Worm (Caenorhabditis elegans) whole organism, early embryonic: ENCODE results near the gene sod-4.

Source experiments
- B0310.2 ChIP-seq: sonication (generic microtip); optimal IDR thresholded peaks from 2 replicates; lab custom pipeline; 2016; ENCODE audit warnings: mild to moderate bottlenecking, missing genetic modification characterization, missing compliant biosample characterization
- F13C5.2 ChIP-seq: sonication (generic microtip); optimal IDR thresholded peaks from 2 replicates; lab custom pipeline; 2017; ENCODE audit warnings: mild to moderate bottlenecking, missing genetic modification characterization, inconsistent platforms, missing compliant biosample characterization
- aly-1 ChIP-seq: sonication (generic microtip); optimal IDR thresholded peaks from 2 replicates; lab custom pipeline; 2016; ENCODE audit warnings: missing genetic modification characterization, missing compliant biosample characterization
- ama-1 ChIP-seq: fragments of 150-350 bp; optimal IDR thresholded peaks from 2 replicates; lab custom pipeline; 2014
- ceh-13 ChIP-seq: fragments of 200-800 bp; sonication (Bioruptor generic); optimal IDR thresholded peaks from 2 replicates; lab custom pipeline; 2018; ENCODE audit warnings: mild to moderate bottlenecking, missing genetic modification characterization, missing compliant biosample characterization
- ceh-36 ChIP-seq: sonication (generic microtip); optimal IDR thresholded peaks from 2 replicates; lab custom pipeline; 2016; ENCODE audit warnings: missing genetic modification characterization, inconsistent platforms, missing compliant biosample characterization
- ets-7 ChIP-seq: sonication (generic microtip); optimal IDR thresholded peaks from 2 replicates; lab custom pipeline; 2016; ENCODE audit warnings: missing genotype, missing genetic modification characterization, missing compliant biosample characterization
- flt-1 ChIP-seq: fragments of 200-800 bp; sonication (Bioruptor generic); IDR thresholded peaks from 2 replicates; pipeline ENCODE4 v1.3.6; 2022; ENCODE audit warnings: missing genetic modification characterization, missing compliant biosample characterization
- hmbx-1 ChIP-seq: sonication (generic microtip); optimal IDR thresholded peaks from 2 replicates; lab custom pipeline; 2016; ENCODE audit warnings: mild to moderate bottlenecking, missing genetic modification characterization, missing compliant biosample characterization
- hmg-4 ChIP-seq: fragments of 200-800 bp; sonication (Bioruptor generic); optimal IDR thresholded peaks from 2 replicates; lab custom pipeline; 2018; ENCODE audit warnings: mild to moderate bottlenecking, missing genetic modification characterization, missing compliant biosample characterization
- hnd-1 ChIP-seq: sonication (generic microtip); optimal IDR thresholded peaks from 2 replicates; lab custom pipeline; 2016; ENCODE audit warnings: missing genetic modification characterization, missing compliant biosample characterization
- pes-1 ChIP-seq: fragments of 200-800 bp; sonication (Bioruptor generic); IDR thresholded peaks from 2 replicates; pipeline ENCODE4 v1.3.6; 2022; ENCODE audit warnings: missing genetic modification reagents, missing genetic modification characterization, missing compliant biosample characterization
- scrt-1 ChIP-seq: fragments of 200-800 bp; sonication (Bioruptor generic); IDR thresholded peaks from 2 replicates; pipeline ENCODE4 v1.3.6; 2022; ENCODE audit warnings: missing genetic modification characterization, missing compliant biosample characterization
- sea-1 ChIP-seq: fragments of 200-800 bp; sonication (Bioruptor generic); conservative IDR thresholded peaks from 2 replicates; pipeline ENCODE4 v1.3.6; 2022; ENCODE audit warnings: missing genetic modification characterization, missing compliant biosample characterization
- tbx-11 ChIP-seq: fragments of 200-800 bp; sonication (Bioruptor generic); IDR thresholded peaks from 2 replicates; pipeline ENCODE4 v1.3.6; 2022; ENCODE audit warnings: missing genetic modification characterization, missing compliant biosample characterization
- tbx-37 ChIP-seq: fragments of 200-800 bp; sonication (Bioruptor generic); conservative IDR thresholded peaks from 2 replicates; pipeline ENCODE4 v1.3.6; 2022; ENCODE audit warnings: missing genetic modification reagents, missing genetic modification characterization, missing compliant biosample characterization
- tra-4 ChIP-seq: sonication (generic microtip); optimal IDR thresholded peaks from 2 replicates; lab custom pipeline; 2017; ENCODE audit warnings: missing genetic modification characterization, missing compliant biosample characterization

Gene sod-4

DNA sequence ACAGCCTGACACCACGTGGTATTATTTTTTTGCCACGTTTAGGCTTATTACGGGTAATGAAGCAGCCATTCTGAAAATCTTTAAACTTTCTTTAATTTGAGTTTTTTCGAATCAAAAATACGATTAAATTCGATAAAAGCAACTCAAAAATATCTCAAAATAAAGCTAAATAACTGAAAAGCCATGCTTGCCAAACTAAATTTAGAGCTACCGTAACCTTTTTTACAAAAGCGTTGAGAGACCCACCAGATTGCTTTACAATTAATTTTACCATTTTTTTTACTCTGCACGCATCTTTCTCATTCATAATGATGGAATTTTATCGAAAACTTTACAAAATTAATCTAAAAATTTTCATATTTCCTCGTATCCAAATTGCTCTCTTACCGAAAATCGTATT, 12.1 kb downstream of the sod-4 start:
- TF ChIP-seq ceh-36 (tag; lab: Kevin White, UChicago) (no peak), hmbx-1 (no peak), ama-1 (lab: Kevin White, UChicago) (no peak), tra-4 (no peak), sea-1 (no peak), ets-7 (tag; lab: Kevin White, UChicago) (no peak), hmg-4 (GFP tag; lab: Kevin White, UChicago) (no peak), pes-1 (no peak), tbx-11 (GFP tag; lab: Robert Waterston, UW) (no peak), scrt-1 (no peak), B0310.2 (tag; lab: Kevin White, UChicago) (no peak), flt-1 (no peak)

DNA sequence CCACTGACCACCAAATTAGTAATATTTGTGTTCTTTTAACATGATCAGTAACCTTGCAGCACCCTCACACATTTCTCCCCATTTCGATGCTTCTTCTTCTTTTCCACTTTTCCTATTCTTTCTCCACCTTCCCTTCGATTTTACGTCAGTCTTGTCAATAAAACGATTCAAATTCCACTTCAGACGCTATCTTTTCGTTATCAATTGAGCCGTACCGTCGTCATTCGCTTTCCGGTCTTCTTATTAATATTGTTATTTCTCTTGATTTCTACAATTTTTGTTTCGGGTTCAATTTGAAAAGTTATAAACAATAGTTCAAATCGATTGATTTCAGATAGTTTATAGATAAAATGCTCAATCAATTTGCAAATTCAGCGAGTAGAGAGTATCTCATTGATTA, 12.7 kb downstream of the sod-4 start:
- TF ChIP-seq tra-4 (no peak), sea-1 (no peak), B0310.2 (tag; lab: Kevin White, UChicago) (no peak), aly-1 (tag; lab: Kevin White, UChicago) (no peak), scrt-1 (no peak), ceh-13 (GFP tag; lab: Kevin White, UChicago) (no peak), hmbx-1 (no peak), tbx-37 (GFP tag; lab: Robert Waterston, UW) (no peak), F13C5.2 (tag; lab: Kevin White, UChicago) (no peak), ets-7 (tag; lab: Kevin White, UChicago) (no peak)

DNA sequence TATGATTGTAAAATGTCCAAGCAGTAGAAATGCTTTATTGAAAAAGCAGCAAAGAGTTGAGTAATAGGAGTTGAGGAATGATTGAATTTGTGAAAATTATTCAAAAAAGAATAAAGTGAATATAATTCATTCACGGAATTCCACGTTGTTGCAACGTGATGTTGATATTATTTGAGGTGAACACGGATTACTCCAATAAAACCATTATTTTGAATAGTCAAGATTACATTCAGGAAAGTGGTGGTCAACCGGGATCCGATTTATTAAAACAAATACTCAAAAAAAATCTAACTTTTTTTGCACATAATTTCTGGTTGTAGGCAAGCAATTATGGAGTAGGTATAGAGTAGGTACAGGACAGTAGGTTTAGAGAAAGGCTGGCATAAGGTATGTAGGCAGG, 14.8 kb downstream of the sod-4 start, which contains the start of gene bre-3:
bre-3 (minus strand) TSS at position 101 of the 400 bp plus-strand sequence.
- no peak for TF ChIP-seq scrt-1
- no peak for TF ChIP-seq flt-1
- no peak for TF ChIP-seq tbx-11 (GFP tag; lab: Robert Waterston, UW)
- no peak for TF ChIP-seq ceh-36 (tag; lab: Kevin White, UChicago)
- TF ChIP-seq sea-1, result no peak
- no peak for TF ChIP-seq F13C5.2 (tag; lab: Kevin White, UChicago)
- no peak for TF ChIP-seq tbx-37 (GFP tag; lab: Robert Waterston, UW)

DNA sequence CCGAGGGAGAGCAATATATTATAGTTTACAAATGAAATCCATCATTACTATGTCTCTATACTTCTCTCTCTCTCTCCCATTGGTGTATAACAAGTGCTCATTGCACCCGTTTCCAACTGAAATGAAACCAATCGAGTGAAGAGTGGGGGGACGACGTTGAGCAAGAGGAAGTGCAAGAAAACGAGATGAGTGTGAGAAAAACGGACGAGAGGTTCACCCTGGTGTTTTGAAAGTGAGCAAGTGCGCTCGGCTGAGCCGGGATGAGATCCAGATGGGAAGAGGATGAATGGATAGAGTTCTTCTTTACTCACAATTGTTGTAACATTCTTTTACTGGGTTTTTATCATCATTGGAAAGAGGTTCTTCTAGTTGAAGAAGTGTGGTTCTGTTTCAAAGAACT, 16.5 kb downstream of the sod-4 start:
- TF ChIP-seq flt-1 (no peak), tbx-11 (GFP tag; lab: Robert Waterston, UW) (no peak), ama-1 (lab: Kevin White, UChicago) (no peak), F13C5.2 (tag; lab: Kevin White, UChicago) (no peak), aly-1 (tag; lab: Kevin White, UChicago) (no peak), sea-1 (no peak), ets-7 (tag; lab: Kevin White, UChicago) (no peak), hmbx-1 (no peak), tbx-37 (GFP tag; lab: Robert Waterston, UW) (no peak), ceh-13 (GFP tag; lab: Kevin White, UChicago) (no peak), scrt-1 (no peak), hmg-4 (GFP tag; lab: Kevin White, UChicago) (no peak), ceh-36 (tag; lab: Kevin White, UChicago) (no peak), pes-1 (no peak)

DNA sequence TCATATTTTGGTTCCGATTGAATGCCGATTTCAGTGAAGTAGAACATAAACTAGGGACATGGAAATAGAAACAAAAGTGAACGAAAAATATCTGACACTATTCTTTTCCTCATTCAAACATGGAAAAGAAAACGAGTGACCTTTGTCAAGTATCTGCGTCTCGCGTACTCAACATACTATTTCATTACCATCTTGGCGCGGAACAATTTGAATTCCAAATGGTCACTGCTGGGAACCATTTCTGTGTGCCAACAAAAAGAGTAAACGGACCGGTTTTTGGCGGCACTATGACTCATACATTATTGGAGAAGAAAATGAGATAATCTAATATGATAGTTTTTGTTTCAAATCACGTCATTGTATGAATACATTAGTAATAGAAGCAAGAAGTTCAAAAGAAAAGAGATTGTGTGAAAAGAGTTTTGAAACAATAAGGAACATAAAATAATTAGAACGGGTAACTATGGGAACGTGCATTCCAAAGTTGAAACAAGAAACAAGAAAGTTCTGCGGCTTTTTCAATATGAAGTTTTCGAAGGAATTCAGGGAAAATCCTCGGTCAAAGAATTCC, 17.7 kb downstream of the sod-4 start:
- TF ChIP-seq hmbx-1 (no peak), F13C5.2 (tag; lab: Kevin White, UChicago) (no peak)

DNA sequence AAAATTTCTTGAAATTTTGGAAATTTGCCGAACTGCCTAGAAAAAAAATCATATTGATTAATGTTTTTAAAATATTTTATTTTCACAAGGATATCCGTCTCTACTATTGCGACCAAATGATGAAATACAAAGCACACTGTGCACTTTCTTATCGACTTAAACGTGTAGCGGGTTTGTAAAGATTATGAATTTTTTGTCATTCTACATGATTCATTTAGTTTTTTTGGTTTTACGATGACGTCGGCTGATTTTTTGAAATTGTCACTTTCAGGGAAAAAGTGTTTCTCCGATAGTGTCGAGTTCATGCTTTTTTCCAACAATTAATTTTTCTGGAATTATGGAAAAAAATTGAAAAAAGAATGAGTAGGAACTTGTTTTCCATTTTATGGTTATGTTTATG, 23.6 kb downstream of the sod-4 start:
- no peak for TF ChIP-seq ceh-36 (tag; lab: Kevin White, UChicago)
- TF ChIP-seq F13C5.2 (tag; lab: Kevin White, UChicago), result no peak
- TF ChIP-seq scrt-1, result no peak
- no peak for TF ChIP-seq hmbx-1
- no peak for TF ChIP-seq ceh-13 (GFP tag; lab: Kevin White, UChicago)
- no peak for TF ChIP-seq pes-1
- TF ChIP-seq sea-1, result no peak
- TF ChIP-seq flt-1, result no peak
- no peak for TF ChIP-seq aly-1 (tag; lab: Kevin White, UChicago)

DNA sequence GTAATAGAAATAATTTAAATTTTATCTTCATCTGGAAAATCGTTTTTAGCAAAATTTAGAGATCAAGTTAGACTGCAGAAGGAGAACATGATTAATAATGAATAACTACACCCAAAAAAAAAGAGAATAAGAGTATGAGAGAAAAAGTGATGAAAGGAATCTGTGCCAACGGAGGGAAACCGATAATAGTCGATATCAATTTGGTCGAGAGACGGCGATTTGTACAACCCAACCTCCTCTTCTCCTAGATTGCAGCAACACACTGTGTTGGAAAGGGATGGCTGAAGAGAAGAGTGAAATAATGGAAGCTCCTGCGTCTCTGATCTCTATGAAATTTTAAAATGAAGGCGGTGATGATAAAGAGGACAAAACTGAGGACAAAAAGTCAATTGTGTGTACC, 25.7 kb downstream of the sod-4 start:
- TF ChIP-seq flt-1 (no peak), hnd-1 (tag; lab: Kevin White, UChicago) (no peak), hmbx-1 (no peak), ets-7 (tag; lab: Kevin White, UChicago) (no peak), sea-1 (no peak)

DNA sequence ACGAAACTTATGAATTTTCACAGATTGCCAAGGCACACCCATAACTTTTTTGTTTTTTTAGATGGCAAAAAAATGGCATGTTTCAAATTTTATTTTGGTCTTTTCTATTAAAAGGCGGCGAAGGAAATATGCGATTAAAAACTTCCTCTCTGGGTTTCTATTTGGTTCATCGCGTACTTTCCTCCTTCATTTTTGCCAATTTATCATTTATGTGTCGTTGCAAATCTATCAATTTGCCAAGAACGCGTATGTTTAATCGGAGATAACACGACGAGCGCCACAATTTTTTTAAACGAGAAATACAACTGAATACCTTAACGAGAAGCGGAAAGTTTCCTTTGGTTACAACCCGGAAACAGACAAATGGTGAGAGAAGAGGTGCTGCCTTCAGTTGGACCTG, 27.7 kb downstream of the sod-4 start:
- TF ChIP-seq tra-4, result no peak
- no peak for TF ChIP-seq hmg-4 (GFP tag; lab: Kevin White, UChicago)
- TF ChIP-seq flt-1, result no peak
- TF ChIP-seq aly-1 (tag; lab: Kevin White, UChicago), result no peak
- no peak for TF ChIP-seq ceh-36 (tag; lab: Kevin White, UChicago)
- TF ChIP-seq tbx-11 (GFP tag; lab: Robert Waterston, UW), result no peak
- no peak for TF ChIP-seq hnd-1 (tag; lab: Kevin White, UChicago)
- TF ChIP-seq ets-7 (tag; lab: Kevin White, UChicago), result no peak
- TF ChIP-seq F13C5.2 (tag; lab: Kevin White, UChicago), result no peak
- TF ChIP-seq ama-1 (lab: Kevin White, UChicago), result no peak
- TF ChIP-seq ceh-13 (GFP tag; lab: Kevin White, UChicago), result no peak
- no peak for TF ChIP-seq hmbx-1
- no peak for TF ChIP-seq tbx-37 (GFP tag; lab: Robert Waterston, UW)
- no peak for TF ChIP-seq scrt-1
- TF ChIP-seq pes-1, result no peak

DNA sequence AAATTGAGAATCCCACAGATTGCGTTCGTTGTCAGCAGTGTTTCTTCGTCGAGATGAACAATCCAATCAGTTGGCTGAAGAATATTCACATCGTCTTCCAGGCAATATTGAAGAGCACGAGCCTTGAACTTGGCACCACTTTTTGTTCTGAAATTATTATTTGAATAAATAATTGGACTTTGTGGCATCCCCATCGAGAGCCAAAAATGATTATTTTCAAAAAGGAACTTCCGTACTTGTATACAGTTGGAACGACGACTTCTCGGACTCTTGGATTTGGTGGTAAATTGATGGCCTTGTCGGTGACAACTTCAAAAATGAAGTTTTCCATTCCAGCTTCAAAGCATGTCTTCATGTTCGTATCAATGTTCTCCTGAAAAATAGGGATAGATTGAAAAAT, 28.2 kb downstream of the sod-4 start:
- TF ChIP-seq aly-1 (tag; lab: Kevin White, UChicago), result no peak
